Fruit fly (Drosophila melanogaster) whole organism, embryonic: Measurements from ENCODE around the gene CG15011.

Experiments used
- Atf-2 ChIP-seq: fragments of 200-800 bp; sonication (Bioruptor generic); optimal IDR thresholded peaks from 2 replicates; lab custom pipeline; 2016; ENCODE audit warnings: missing biosample characterization, missing genetic modification characterization
- Blimp-1 ChIP-seq: fragments of 200-800 bp; sonication (Bioruptor generic); optimal IDR thresholded peaks from 3 replicates; lab custom pipeline; 2018; ENCODE audit warnings: missing biosample characterization, missing genetic modification characterization, mild to moderate bottlenecking, moderate library complexity, missing genetic modification reagents
- CG11695 ChIP-seq: fragments of 200-800 bp; sonication (Bioruptor generic); IDR thresholded peaks from 3 replicates; pipeline ENCODE4 v1.3.6; 2022; ENCODE audit warnings: missing biosample characterization, missing genetic modification characterization
- CG12942 ChIP-seq: fragments of 200-800 bp; sonication (Bioruptor generic); optimal IDR thresholded peaks from 3 replicates; lab custom pipeline; 2016; ENCODE audit warnings: missing biosample characterization, missing genetic modification characterization
- CG15696 ChIP-seq: fragments of 200-800 bp; sonication (Bioruptor generic); optimal IDR thresholded peaks from 2 replicates; lab custom pipeline; 2019; ENCODE audit warnings: missing biosample characterization, mild to moderate bottlenecking, missing genetic modification characterization, moderate library complexity
- CG17361 ChIP-seq: fragments of 200-800 bp; sonication (Bioruptor generic); IDR thresholded peaks from 3 replicates; pipeline ENCODE4 v1.3.6; 2022; ENCODE audit warnings: missing biosample characterization, missing genetic modification characterization
- CG18476 ChIP-seq: fragments of 200-800 bp; sonication (Bioruptor generic); optimal IDR thresholded peaks from 2 replicates; lab custom pipeline; 2016; ENCODE audit warnings: missing biosample characterization, mild to moderate bottlenecking, missing genetic modification characterization
- CG18599 ChIP-seq: fragments of 200-800 bp; sonication (Bioruptor generic); optimal IDR thresholded peaks from 3 replicates; lab custom pipeline; 2017; ENCODE audit warnings: missing biosample characterization, missing genetic modification characterization, mild to moderate bottlenecking, moderate library complexity, missing genetic modification reagents
- CG2116 ChIP-seq: fragments of 200-800 bp; sonication (Bioruptor generic); optimal IDR thresholded peaks from 3 replicates; lab custom pipeline; 2018; ENCODE audit warnings: missing biosample characterization, mild to moderate bottlenecking, missing genetic modification characterization
- CG2120 ChIP-seq: fragments of 200-800 bp; sonication (Bioruptor generic); optimal IDR thresholded peaks from 3 replicates; lab custom pipeline; 2016; ENCODE audit warnings: missing biosample characterization, missing genetic modification characterization
- CG2712 ChIP-seq: fragments of 200-800 bp; optimal IDR thresholded peaks from 3 replicates; lab custom pipeline; 2019; ENCODE audit warnings: missing biosample characterization, mild to moderate bottlenecking, missing genetic modification characterization, moderate library complexity
- CG31441 ChIP-seq: fragments of 200-800 bp; sonication (Bioruptor generic); IDR thresholded peaks from 2 replicates; pipeline ENCODE4 v1.3.6; 2022; ENCODE audit warnings: missing biosample characterization, missing genetic modification characterization
- CG32532 ChIP-seq: fragments of 200-800 bp; sonication (Bioruptor generic); IDR thresholded peaks from 2 replicates; pipeline ENCODE4 v1.3.6; 2022; ENCODE audit warnings: missing biosample characterization, missing genetic modification characterization
- CG32772 ChIP-seq: fragments of 200-800 bp; sonication (Bioruptor generic); IDR thresholded peaks from 2 replicates; pipeline ENCODE4 v1.3.6; 2022; ENCODE audit warnings: missing biosample characterization, missing genetic modification characterization
- CG6683 ChIP-seq: fragments of 200-800 bp; sonication (Bioruptor generic); optimal IDR thresholded peaks from 2 replicates; lab custom pipeline; 2017; ENCODE audit warnings: missing biosample characterization, mild to moderate bottlenecking, missing genetic modification characterization, missing genetic modification reagents
- CG6689 ChIP-seq: fragments of 200-800 bp; sonication (Bioruptor generic); IDR thresholded peaks from 2 replicates; pipeline ENCODE4 v1.3.6; 2022; ENCODE audit warnings: missing biosample characterization, missing genetic modification characterization
- CG7987 ChIP-seq: fragments of 200-800 bp; sonication (Bioruptor generic); optimal IDR thresholded peaks from 2 replicates; lab custom pipeline; 2018; ENCODE audit warnings: missing biosample characterization, mild to moderate bottlenecking, missing genetic modification characterization, moderate library complexity
- CG8281 ChIP-seq: fragments of 200-800 bp; sonication (Bioruptor generic); optimal IDR thresholded peaks from 2 replicates; lab custom pipeline; 2018; ENCODE audit warnings: missing biosample characterization, mild to moderate bottlenecking, missing genetic modification characterization, moderate library complexity
- ERR ChIP-seq: fragments of 200-800 bp; sonication (Bioruptor generic); optimal IDR thresholded peaks from 2 replicates; lab custom pipeline; 2016; ENCODE audit warnings: missing biosample characterization, missing genetic modification characterization
- HLH3B ChIP-seq: fragments of 200-800 bp; sonication (Bioruptor generic); IDR thresholded peaks from 2 replicates; pipeline ENCODE4 v1.3.6; 2022; ENCODE audit warnings: missing biosample characterization, missing genetic modification characterization
- Hr3 ChIP-seq: fragments of 200-800 bp; sonication (Bioruptor generic); optimal IDR thresholded peaks from 3 replicates; lab custom pipeline; 2016; ENCODE audit warnings: missing biosample characterization, missing genetic modification characterization
- Hr51 ChIP-seq, 2 experiments: fragments of 200-800 bp; sonication (Bioruptor generic); optimal IDR thresholded peaks; 2 replicates in 1 of 2; 3 replicates in 1 of 2; lab custom pipeline; 2016 to 2018; ENCODE audit warnings: missing biosample characterization in 2 of 2, missing genetic modification characterization in 2 of 2, mild to moderate bottlenecking in 1 of 2, moderate library complexity in 1 of 2
- Lpt ChIP-seq: fragments of >200 bp; optimal IDR thresholded peaks from 2 replicates; lab custom pipeline; 2018; ENCODE audit warnings: missing biosample characterization, missing genetic modification characterization
- MBD-R2 ChIP-seq: fragments of 200-800 bp; sonication (Bioruptor generic); IDR thresholded peaks from 2 replicates; pipeline ENCODE4 v1.3.6; 2022; ENCODE audit warnings: missing biosample characterization, missing genetic modification characterization
- Nf-YA ChIP-seq: fragments of 200-800 bp; sonication (Bioruptor generic); IDR thresholded peaks from 2 replicates; pipeline ENCODE4 v1.3.6; 2022; ENCODE audit warnings: missing biosample characterization, missing genetic modification characterization
- Nf-YC ChIP-seq: fragments of 200-800 bp; optimal IDR thresholded peaks from 3 replicates; lab custom pipeline; 2019; ENCODE audit warnings: missing biosample characterization, mild to moderate bottlenecking, missing genetic modification characterization, moderate library complexity
- NfI ChIP-seq: fragments of 200-800 bp; sonication (Bioruptor generic); optimal IDR thresholded peaks from 3 replicates; lab custom pipeline; 2018; ENCODE audit warnings: missing biosample characterization, mild to moderate bottlenecking, missing genetic modification characterization, moderate library complexity
- Oaz ChIP-seq: fragments of 200-800 bp; sonication (Bioruptor generic); IDR thresholded peaks from 2 replicates; pipeline ENCODE4 v1.3.6; 2022; ENCODE audit warnings: missing biosample characterization, missing genetic modification characterization
- YL-1 ChIP-seq: fragments of 200-800 bp; sonication (Bioruptor generic); optimal IDR thresholded peaks from 3 replicates; lab custom pipeline; 2017; ENCODE audit warnings: missing biosample characterization, mild to moderate bottlenecking, missing genetic modification characterization
- ase ChIP-seq: fragments of 200-800 bp; sonication (Bioruptor generic); IDR thresholded peaks from 3 replicates; pipeline ENCODE4 v1.3.6; 2022; ENCODE audit warnings: missing biosample characterization, missing genetic modification characterization
- chm ChIP-seq: fragments of 200-800 bp; sonication (Bioruptor generic); IDR thresholded peaks from 2 replicates; pipeline ENCODE4 v1.3.6; 2022; ENCODE audit warnings: missing biosample characterization, missing genetic modification characterization
- crol ChIP-seq: fragments of 200-800 bp; sonication (Bioruptor generic); IDR thresholded peaks from 2 replicates; pipeline ENCODE4 v1.3.6; 2022; ENCODE audit warnings: missing biosample characterization, missing genetic modification characterization
- dati ChIP-seq: fragments of 200-800 bp; sonication (Bioruptor generic); IDR thresholded peaks from 2 replicates; pipeline ENCODE4 v1.3.6; 2022; ENCODE audit warnings: missing biosample characterization, missing genetic modification characterization
- dm ChIP-seq: fragments of 200-800 bp; sonication (Bioruptor generic); optimal IDR thresholded peaks from 3 replicates; lab custom pipeline; 2016; ENCODE audit warnings: missing biosample characterization, missing genetic modification characterization
- emc ChIP-seq: fragments of 200-800 bp; sonication (Bioruptor generic); optimal IDR thresholded peaks from 2 replicates; lab custom pipeline; 2016; ENCODE audit warnings: missing biosample characterization, missing genetic modification characterization
- esg ChIP-seq: fragments of 200-800 bp; sonication (Bioruptor generic); conservative IDR thresholded peaks from 2 replicates; pipeline ENCODE4 v1.3.6; 2022; ENCODE audit warnings: missing biosample characterization, missing genetic modification characterization
- lov ChIP-seq, 2 experiments: fragments of 200-800 bp in 1 of 2; fragments of >200 bp in 1 of 2; sonication (Bioruptor generic) in 1 of 2; IDR thresholded peaks in 1 of 2; optimal IDR thresholded peaks in 1 of 2; 2 replicates in 1 of 2; 3 replicates in 1 of 2; pipeline versions ENCODE4 v1.3.6 to Lab custom; 2017 to 2022; ENCODE audit warnings: missing biosample characterization in 1 of 2, missing genetic modification characterization in 1 of 2
- maf-S ChIP-seq: fragments of 200-800 bp; sonication (Bioruptor generic); optimal IDR thresholded peaks from 2 replicates; lab custom pipeline; 2016; ENCODE audit warnings: missing biosample characterization, missing genetic modification characterization
- pan ChIP-seq, 4 experiments: fragments of >200 bp in 3 of 4; fragments of 200-800 bp in 1 of 4; sonication (Bioruptor generic) in 1 of 4; optimal IDR thresholded peaks in 3 of 4; IDR thresholded peaks in 1 of 4; 2 replicates each; pipeline versions ENCODE4 v1.3.6 to Lab custom; 2017 to 2022; ENCODE audit warnings: missing biosample characterization in 2 of 4, missing genetic modification characterization in 2 of 4, mixed read lengths in 1 of 4
- pb ChIP-seq: fragments of 200-800 bp; sonication (Bioruptor generic); optimal IDR thresholded peaks from 3 replicates; lab custom pipeline; 2016; ENCODE audit warnings: missing biosample characterization, missing genetic modification characterization
- peb ChIP-seq: fragments of 200-800 bp; sonication (Bioruptor generic); IDR thresholded peaks from 2 replicates; pipeline ENCODE4 v1.3.6; 2022; ENCODE audit warnings: missing biosample characterization, missing genetic modification characterization
- prd ChIP-seq, 3 experiments: fragments of >200 bp in 2 of 3; fragments of 200-800 bp in 1 of 3; sonication (Bioruptor generic) in 1 of 3; optimal IDR thresholded peaks in 2 of 3; IDR thresholded peaks in 1 of 3; 2 replicates in 2 of 3; 3 replicates in 1 of 3; pipeline versions ENCODE4 v1.3.6 to Lab custom; 2017 to 2022; ENCODE audit warnings: missing biosample characterization in 1 of 3, missing genetic modification characterization in 1 of 3
- shn ChIP-seq: fragments of 200-800 bp; sonication (Bioruptor generic); optimal IDR thresholded peaks from 3 replicates; lab custom pipeline; 2016; ENCODE audit warnings: missing biosample characterization, missing genetic modification characterization
- sim ChIP-seq: fragments of 200-800 bp; sonication (Bioruptor generic); IDR thresholded peaks from 2 replicates; pipeline ENCODE4 v1.3.6; 2022; ENCODE audit warnings: missing biosample characterization, missing genetic modification characterization
- so ChIP-seq: fragments of 200-800 bp; sonication (Bioruptor generic); IDR thresholded peaks from 3 replicates; pipeline ENCODE4 v1.3.6; 2022; ENCODE audit warnings: missing biosample characterization, missing genetic modification characterization
- sob ChIP-seq: fragments of 200-800 bp; sonication (Bioruptor generic); IDR thresholded peaks from 2 replicates; pipeline ENCODE4 v1.3.6; 2022; ENCODE audit warnings: missing biosample characterization, missing genetic modification characterization
- vvl ChIP-seq: fragments of 200-800 bp; sonication (Bioruptor generic); IDR thresholded peaks from 2 replicates; pipeline ENCODE4 v1.3.6; 2022; ENCODE audit warnings: missing biosample characterization, missing genetic modification characterization
- wor ChIP-seq: fragments of 200-800 bp; sonication (Bioruptor generic); IDR thresholded peaks from 2 replicates; pipeline ENCODE4 v1.3.6; 2022; ENCODE audit warnings: missing biosample characterization, missing genetic modification characterization
- zfh1 ChIP-seq: fragments of 200-800 bp; sonication (Bioruptor generic); IDR thresholded peaks from 3 replicates; pipeline ENCODE4 v1.3.6; 2022; ENCODE audit warnings: missing biosample characterization, missing genetic modification characterization

The CG15011 gene

dm6 chr3L:4269920-4270319, 11.0 kb upstream of the CG15011 start (continued):
- no peak for TF ChIP-seq pan (optimal IDR thresholded peaks at IDR 0.05; lab: Kevin White, UChicago)
- peak in 1 of 2 experiments; percentile 69 for TF ChIP-seq pan (GFP tag; optimal IDR thresholded peaks at IDR 0.05 in 1 of 2, IDR thresholded peaks at IDR 0.05 in 1 of 2)
- no peak for TF ChIP-seq lov (optimal IDR thresholded peaks at IDR 0.05; lab: Kevin White, UChicago)
- no peak for TF ChIP-seq lov (GFP tag; IDR thresholded peaks at IDR 0.05; lab: Robert Waterston, UW)
- peak; percentile 38; the same call in 1 of the 2 replicates for TF ChIP-seq wor (GFP tag; lab: Robert Waterston, UW)
- TF ChIP-seq CG8281, result peak; percentile 40
- TF ChIP-seq CG18476 (GFP tag; lab: Kevin White, UChicago), result peak; percentile 35
- peak; percentile 43; the same call in 1 of the 2 replicates for TF ChIP-seq CG32532
- TF ChIP-seq ERR (GFP tag; lab: Kevin White, UChicago), result no peak
- peak; percentile 80 for TF ChIP-seq CG18599 (GFP tag; lab: Kevin White, UChicago)
- TF ChIP-seq CG6683 (GFP tag; lab: Kevin White, UChicago), result peak; percentile 47
- TF ChIP-seq CG2116, result peak; percentile 17
- peak; percentile 75 for TF ChIP-seq crol
- TF ChIP-seq dm, result no peak
- no peak for TF ChIP-seq Lpt (GFP tag; lab: Kevin White, UChicago)
- peak; percentile 38 for TF ChIP-seq CG15696
- TF ChIP-seq CG11695 (GFP tag; lab: Robert Waterston, UW), result peak; percentile 78
- TF ChIP-seq zfh1 (GFP tag; lab: Robert Waterston, UW), result peak; percentile 52; the same call in 1 of the 3 replicates
- peak; percentile 65 for TF ChIP-seq esg (GFP tag; lab: Robert Waterston, UW)
- TF ChIP-seq Hr3 (GFP tag; lab: Kevin White, UChicago), result peak; percentile 66
- peak; percentile 77 for TF ChIP-seq CG6689 (GFP tag; lab: Robert Waterston, UW)
- TF ChIP-seq Hr51 (GFP tag; optimal IDR thresholded peaks at IDR 0.05; lab: Kevin White, UChicago), result peak in 1 of 2 experiments; percentile 84
- TF ChIP-seq peb (GFP tag; lab: Robert Waterston, UW), result peak; percentile 7; the same call in 1 of the 2 replicates
- no peak for TF ChIP-seq shn (GFP tag; lab: Kevin White, UChicago)
- TF ChIP-seq Nf-YA, result peak; percentile 15; the same call in 1 of the 2 replicates
- TF ChIP-seq chm (GFP tag; lab: Robert Waterston, UW), result no peak
- peak; percentile 65 for TF ChIP-seq NfI (GFP tag; lab: Kevin White, UChicago)
- TF ChIP-seq CG32772, result peak; percentile 49; the same call in 1 of the 2 replicates
- TF ChIP-seq emc (GFP tag; lab: Kevin White, UChicago), result no peak
- TF ChIP-seq Nf-YC (tag; lab: Kevin White, UChicago), result peak; percentile 68
- peak; percentile 70 for TF ChIP-seq HLH3B (GFP tag; lab: Robert Waterston, UW)
- peak; percentile 87 for TF ChIP-seq CG2712 (tag; lab: Kevin White, UChicago)
- TF ChIP-seq Atf-2 (GFP tag; lab: Kevin White, UChicago), result no peak
- TF ChIP-seq Oaz, result peak; percentile 31; the same call in 1 of the 2 replicates
- TF ChIP-seq sob (GFP tag; lab: Robert Waterston, UW), result peak; percentile 61; the same call in 1 of the 2 replicates
- no peak for TF ChIP-seq CG7987
- peak; percentile 86 for TF ChIP-seq CG17361 (GFP tag; lab: Robert Waterston, UW)
- TF ChIP-seq so, result peak; percentile 59; the same call in 2 of the 3 replicates
- TF ChIP-seq CG12942 (GFP tag; lab: Kevin White, UChicago), result peak; percentile 16
- TF ChIP-seq prd (optimal IDR thresholded peaks at IDR 0.05; lab: Kevin White, UChicago), result no peak
- peak; percentile 66; the same call in 2 of the 3 replicates for TF ChIP-seq prd (GFP tag; IDR thresholded peaks at IDR 0.05; lab: Robert Waterston, UW)
- no peak for TF ChIP-seq MBD-R2 (GFP tag; lab: Robert Waterston, UW)
- TF ChIP-seq dati (GFP tag; lab: Robert Waterston, UW), result no peak
- peak; percentile 86 for TF ChIP-seq CG31441 (GFP tag; lab: Robert Waterston, UW)
- TF ChIP-seq YL-1 (GFP tag; lab: Kevin White, UChicago), result no peak
- TF ChIP-seq CG2120 (GFP tag; lab: Kevin White, UChicago), result no peak
- peak; percentile 56; the same call in 1 of the 2 replicates for TF ChIP-seq vvl (GFP tag; lab: Robert Waterston, UW)
- TF ChIP-seq pb, result no peak
- TF ChIP-seq ase (GFP tag; lab: Robert Waterston, UW), result peak; percentile 37; the same call in 1 of the 3 replicates
- TF ChIP-seq maf-S, result no peak
- 0 out of 2 replicates have a peak, but pooled peaks have one; percentile 35 for TF ChIP-seq sim (GFP tag; lab: Robert Waterston, UW)
- peak; percentile 74 for TF ChIP-seq Blimp-1 (GFP tag; lab: Kevin White, UChicago)
